Fruit fly (Drosophila melanogaster): ENCODE measurements around the gene corn.

Gene corn

DNA sequence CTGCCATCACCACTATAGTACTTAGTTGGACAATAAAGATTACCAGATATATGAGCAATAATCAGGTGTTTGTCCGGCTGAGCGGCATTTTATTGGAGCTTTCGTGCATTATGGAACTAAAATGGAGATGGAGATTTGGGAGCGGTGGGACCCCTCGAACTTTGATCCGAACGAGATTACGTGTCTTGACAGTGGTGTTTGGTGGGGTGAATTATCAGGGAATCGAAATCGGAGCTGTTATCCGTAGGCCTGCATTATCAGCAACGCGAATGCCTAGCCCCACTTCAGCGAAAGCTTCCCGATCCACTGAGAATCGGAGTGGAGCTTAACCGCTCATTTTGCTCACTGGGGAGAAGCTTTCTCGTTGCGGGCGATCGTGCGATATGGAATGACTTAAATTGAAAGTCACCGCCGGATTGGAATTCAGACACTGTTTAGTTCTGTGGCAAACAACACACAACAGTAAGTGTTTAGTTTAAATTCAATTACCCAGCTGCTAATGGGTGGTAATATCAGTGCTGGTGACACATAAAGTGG lies 25.4 kb downstream of the corn start, which contains the start of gene Acbp2:
Acbp2 (plus strand) TSS at position 417 of the 537 bp plus-strand sequence.
- TF ChIP-seq usp (GFP tag; optimal IDR thresholded peaks at IDR 0.05) (no peak), Dfd (GFP tag; optimal IDR thresholded peaks at IDR 0.05) (no peak), CrebA (GFP tag; optimal IDR thresholded peaks at IDR 0.05; ENCODE audit: borderline replicate concordance) (peak; percentile 30), tai (GFP tag; optimal IDR thresholded peaks at IDR 0.05) (no peak), h (GFP tag; optimal IDR thresholded peaks at IDR 0.05) (peak; percentile 15), OdsH (GFP tag; optimal IDR thresholded peaks at IDR 0.05) (no peak), Dif (GFP tag; optimal IDR thresholded peaks at IDR 0.05; ENCODE audit: partially characterized antibody) (no peak), dl (GFP tag; optimal IDR thresholded peaks at IDR 0.05; ENCODE audit: insufficient read depth in 1 of 2, partially characterized antibody in 2 of 2) (peak in 1 of 2 experiments; percentile 30), CG32264 (GFP tag; optimal IDR thresholded peaks at IDR 0.05) (no peak), woc (GFP tag; optimal IDR thresholded peaks at IDR 0.05) (no peak), HLH106 (tag; optimal IDR thresholded peaks at IDR 0.05) (no peak), Jra (GFP tag; optimal IDR thresholded peaks at IDR 0.05) (no peak), psq (GFP tag; optimal IDR thresholded peaks at IDR 0.05) (no peak), Mio (GFP tag; optimal IDR thresholded peaks at IDR 0.05) (no peak)

dm6 chr3L:7130574-7130973 lies 26.3 kb downstream of the corn start, which contains the start of gene Acbp3:
Gene Acbp3, plus strand, starts transcription at chr3L:7130874.
- no peak for TF ChIP-seq Myc (optimal IDR thresholded peaks at IDR 0.05)
- no peak for TF ChIP-seq CrebA (GFP tag; optimal IDR thresholded peaks at IDR 0.05; ENCODE audit: borderline replicate concordance)
- TF ChIP-seq dsf (GFP tag; optimal IDR thresholded peaks at IDR 0.05; ENCODE audit: borderline replicate concordance), result no peak
- no peak for TF ChIP-seq Mio (GFP tag; optimal IDR thresholded peaks at IDR 0.05)
- no peak for TF ChIP-seq sage (GFP tag; optimal IDR thresholded peaks at IDR 0.05)
- TF ChIP-seq Hr78 (GFP tag; optimal IDR thresholded peaks at IDR 0.05), result no peak
- TF ChIP-seq usp (GFP tag; optimal IDR thresholded peaks at IDR 0.05), result no peak
- TF ChIP-seq fru (GFP tag; optimal IDR thresholded peaks at IDR 0.05), result no peak
- TF ChIP-seq pan (optimal IDR thresholded peaks at IDR 0.05), result no peak
- no peak for TF ChIP-seq CG9705 (GFP tag; optimal IDR thresholded peaks at IDR 0.05)
- TF ChIP-seq br (GFP tag; optimal IDR thresholded peaks at IDR 0.05), result no peak
- TF ChIP-seq dmrt93B (GFP tag; optimal IDR thresholded peaks at IDR 0.05), result no peak
- TF ChIP-seq Hnf4 (GFP tag; optimal IDR thresholded peaks at IDR 0.05), result no peak
- no peak for TF ChIP-seq OdsH (GFP tag; optimal IDR thresholded peaks at IDR 0.05)
- TF ChIP-seq sv (GFP tag; optimal IDR thresholded peaks at IDR 0.05), result no peak
- no peak for TF ChIP-seq woc (GFP tag; optimal IDR thresholded peaks at IDR 0.05)

dm6 chr3L:7128214-7129008 lies 28.5 kb downstream of the corn start, which contains the start of the genes Acbp4 and Acbp6:
Gene Acbp4, minus strand, starts transcription at chr3L:7128264.
Gene Acbp6, plus strand, starts transcription at chr3L:7128903.
- TF ChIP-seq Hr83 (GFP tag; optimal IDR thresholded peaks at IDR 0.05; ENCODE audit: poor library complexity, severe bottlenecking) (no peak), sage (GFP tag; optimal IDR thresholded peaks at IDR 0.05) (no peak), pan (optimal IDR thresholded peaks at IDR 0.05) (no peak), HLH106 (tag; optimal IDR thresholded peaks at IDR 0.05) (no peak), Rel (GFP tag; optimal IDR thresholded peaks at IDR 0.05) (no peak), Rel (tag; optimal IDR thresholded peaks at IDR 0.05) (peak; percentile 55)

DNA sequence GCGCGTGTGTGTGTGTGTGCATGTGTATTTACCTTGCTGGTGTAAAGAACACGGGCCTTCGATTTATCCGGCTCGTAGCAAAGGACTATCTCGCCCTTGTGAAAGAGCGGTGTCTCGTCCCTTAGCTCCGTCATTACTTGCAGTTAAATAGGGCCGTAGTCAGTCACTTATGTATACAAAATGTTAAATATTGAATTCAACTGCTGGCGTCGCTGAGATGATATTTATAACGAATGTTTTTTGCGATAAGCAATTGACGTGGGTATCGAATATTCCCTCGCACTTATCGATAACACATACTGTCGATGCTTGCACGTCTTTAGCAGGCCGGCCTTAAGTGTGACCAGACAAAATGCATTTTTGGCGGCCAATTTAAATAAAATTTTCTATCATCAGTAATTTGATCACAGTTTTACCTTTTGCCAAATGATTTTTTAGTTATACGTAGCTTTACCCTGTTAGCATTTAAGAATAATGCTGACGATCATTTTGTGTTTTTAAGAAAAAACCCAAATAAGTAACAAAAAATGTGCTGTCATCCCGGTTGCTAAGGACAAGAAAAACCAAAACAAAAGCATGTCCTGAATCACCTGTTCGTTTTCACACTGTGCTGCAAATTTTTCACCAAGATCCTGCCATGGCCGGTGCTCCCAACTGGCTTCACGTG lies 31.5 kb downstream of the corn start, which contains the start of the genes msl-3 and BBS1:
msl-3 (minus strand) TSS at position 245 of the 667 bp plus-strand sequence.
BBS1 (plus strand) TSS at position 617 of the 667 bp plus-strand sequence.
- TF ChIP-seq HLH106 (tag; optimal IDR thresholded peaks at IDR 0.05) (no peak), Rel (GFP tag; optimal IDR thresholded peaks at IDR 0.05) (no peak), Rel (tag; optimal IDR thresholded peaks at IDR 0.05) (peak; percentile 66)

DNA sequence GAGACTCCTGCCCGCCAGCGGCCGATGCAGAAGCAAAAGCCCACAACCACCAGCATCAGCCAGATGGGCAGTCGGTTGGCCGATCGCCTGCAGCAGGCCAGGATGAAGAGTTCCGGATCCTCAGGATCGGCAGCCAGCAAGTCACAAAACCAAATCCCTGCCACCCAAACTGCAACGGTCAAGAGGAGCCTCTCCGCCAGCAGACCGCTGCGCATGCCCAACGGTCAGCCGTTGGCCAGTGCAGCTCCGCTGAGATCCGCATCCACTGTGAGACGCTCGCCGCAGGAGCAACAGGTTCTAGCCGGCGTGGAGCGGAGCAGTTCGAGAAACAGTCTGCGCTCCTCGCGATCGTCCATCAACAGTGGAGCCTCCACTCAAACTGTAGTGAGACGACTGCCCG lies 34.7 kb downstream of the corn start:
- TF ChIP-seq h (GFP tag; optimal IDR thresholded peaks at IDR 0.05), result no peak
- no peak for TF ChIP-seq dl (GFP tag; optimal IDR thresholded peaks at IDR 0.05; ENCODE audit: insufficient read depth in 1 of 2, partially characterized antibody in 2 of 2)
- TF ChIP-seq fru (GFP tag; optimal IDR thresholded peaks at IDR 0.05), result no peak
- TF ChIP-seq sage (GFP tag; optimal IDR thresholded peaks at IDR 0.05), result no peak
- TF ChIP-seq ey (GFP tag; optimal IDR thresholded peaks at IDR 0.05), result no peak
- TF ChIP-seq CrebA (GFP tag; optimal IDR thresholded peaks at IDR 0.05; ENCODE audit: borderline replicate concordance), result no peak
- no peak for TF ChIP-seq CG32264 (GFP tag; optimal IDR thresholded peaks at IDR 0.05)
- TF ChIP-seq psq (GFP tag; optimal IDR thresholded peaks at IDR 0.05), result no peak
- no peak for TF ChIP-seq usp (GFP tag; optimal IDR thresholded peaks at IDR 0.05)
- TF ChIP-seq CG9705 (GFP tag; optimal IDR thresholded peaks at IDR 0.05), result no peak
- TF ChIP-seq Vsx2 (GFP tag; optimal IDR thresholded peaks at IDR 0.05; ENCODE audit: partially characterized antibody), result no peak
- TF ChIP-seq lola (GFP tag; optimal IDR thresholded peaks at IDR 0.05), result no peak
- TF ChIP-seq woc (GFP tag; optimal IDR thresholded peaks at IDR 0.05), result no peak
- no peak for TF ChIP-seq tai (GFP tag; optimal IDR thresholded peaks at IDR 0.05)
- no peak for TF ChIP-seq br (GFP tag; optimal IDR thresholded peaks at IDR 0.05)
